Fruit fly (Drosophila melanogaster): Measurements from ENCODE around the gene Clp.

Gene Clp

DNA sequence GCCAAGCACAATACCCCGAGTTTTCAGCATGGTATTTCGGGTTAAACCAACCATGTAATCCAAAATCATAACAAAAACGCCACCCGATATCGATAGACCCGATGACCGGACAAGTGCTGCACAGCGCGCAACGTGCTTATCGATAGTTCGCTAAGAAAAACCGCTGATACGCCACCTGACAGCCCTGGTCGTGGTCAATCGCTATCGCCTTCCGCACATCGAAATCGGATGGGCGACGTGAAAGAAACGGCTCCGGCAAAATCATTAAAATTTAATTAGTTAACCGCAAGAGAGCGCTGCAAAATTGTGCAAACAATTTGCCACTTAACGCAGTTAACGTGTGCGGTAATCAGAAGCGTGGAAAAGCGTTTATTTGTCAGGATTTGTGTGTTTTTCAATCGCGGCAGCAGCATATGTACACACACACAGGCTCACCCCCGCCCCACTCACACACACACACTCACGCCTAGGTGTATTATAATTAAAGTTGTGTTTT is 6.1 kb downstream of the Clp start, which contains the start of the genes CG3862 and dock (continued):
- peak; percentile 68 for TF ChIP-seq nom (GFP tag; optimal IDR thresholded peaks at IDR 0.05)
- TF ChIP-seq sim (GFP tag; IDR thresholded peaks at IDR 0.05), result no peak
- no peak for TF ChIP-seq ro (GFP tag; IDR thresholded peaks at IDR 0.05)
- no peak for TF ChIP-seq CG14667 (GFP tag; IDR thresholded peaks at IDR 0.05)
- peak; percentile 11; the same call in 1 of the 4 replicates for TF ChIP-seq Gug (GFP tag; IDR thresholded peaks at IDR 0.05)
- TF ChIP-seq CG7372 (GFP tag; IDR thresholded peaks at IDR 0.05), result no peak
- TF ChIP-seq rib (GFP tag; IDR thresholded peaks at IDR 0.05), result peak; percentile 39; the same call in 1 of the 2 replicates
- TF ChIP-seq phol (tag; optimal IDR thresholded peaks at IDR 0.05), result peak; percentile 42
- TF ChIP-seq Deaf1 (tag; optimal IDR thresholded peaks at IDR 0.05), result peak; percentile 13
- peak; percentile 28 for TF ChIP-seq CG9817 (tag; optimal IDR thresholded peaks at IDR 0.05)
- peak; percentile 51; the same call in 2 of the 3 replicates for TF ChIP-seq CG17361 (GFP tag; IDR thresholded peaks at IDR 0.05)
- TF ChIP-seq CG10543 (GFP tag; optimal IDR thresholded peaks at IDR 0.05), result peak; percentile 66
- TF ChIP-seq CG7987 (GFP tag; optimal IDR thresholded peaks at IDR 0.05), result peak; percentile 71
- TF ChIP-seq Hsf (GFP tag; optimal IDR thresholded peaks at IDR 0.05), result peak; percentile 51
- TF ChIP-seq zen2 (GFP tag; IDR thresholded peaks at IDR 0.05; ENCODE audit: partially characterized antibody), result peak; percentile 97
- TF ChIP-seq NFAT (GFP tag; IDR thresholded peaks at IDR 0.05), result peak; percentile 79; the same call in 1 of the 2 replicates
- peak; percentile 39 for TF ChIP-seq pnt (GFP tag; optimal IDR thresholded peaks at IDR 0.05)
- peak; percentile 40 for TF ChIP-seq CG4854 (GFP tag; optimal IDR thresholded peaks at IDR 0.05)
- TF ChIP-seq Hr51 (GFP tag; optimal IDR thresholded peaks at IDR 0.05), result peak; percentile 8 to 27
- TF ChIP-seq CG14965 (GFP tag; optimal IDR thresholded peaks at IDR 0.05; ENCODE audit: borderline replicate concordance), result no peak
- no peak for TF ChIP-seq CG7357 (GFP tag; IDR thresholded peaks at IDR 0.05)
- peak; percentile 97 for TF ChIP-seq ato (GFP tag; IDR thresholded peaks at IDR 0.05; ENCODE audit: partially characterized antibody)
- TF ChIP-seq Mad (GFP tag; optimal IDR thresholded peaks at IDR 0.05), result no peak
- no peak for TF ChIP-seq CG4404 (GFP tag; IDR thresholded peaks at IDR 0.05)
- TF ChIP-seq ttk (GFP tag; IDR thresholded peaks at IDR 0.05), result no peak
- TF ChIP-seq Lpt (GFP tag; optimal IDR thresholded peaks at IDR 0.05), result no peak
- TF ChIP-seq CG4617 (GFP tag; optimal IDR thresholded peaks at IDR 0.05; ENCODE audit: borderline replicate concordance), result peak; percentile 90
- peak; percentile 67 for TF ChIP-seq BtbVII (GFP tag; optimal IDR thresholded peaks at IDR 0.05)
- TF ChIP-seq Ets65A (GFP tag), result peak; percentile 83
- TF ChIP-seq CG17912 (GFP tag; optimal IDR thresholded peaks at IDR 0.05), result peak; percentile 70
- TF ChIP-seq CG5245 (GFP tag; optimal IDR thresholded peaks at IDR 0.05), result peak; percentile 41
- no peak for TF ChIP-seq trh (GFP tag; optimal IDR thresholded peaks at IDR 0.05)
- TF ChIP-seq CG10366 (GFP tag; IDR thresholded peaks at IDR 0.05), result no peak
- TF ChIP-seq dysf (GFP tag; IDR thresholded peaks at IDR 0.05), result no peak
- peak; percentile 56; the same call in 1 of the 2 replicates for TF ChIP-seq CG11247 (GFP tag; IDR thresholded peaks at IDR 0.05)
- TF ChIP-seq Ssrp (tag; optimal IDR thresholded peaks at IDR 0.05), result no peak
- peak; percentile 46 for TF ChIP-seq kay (GFP tag; optimal IDR thresholded peaks at IDR 0.05)
- no peak for TF ChIP-seq esg (GFP tag; conservative IDR thresholded peaks at IDR 0.05)
- TF ChIP-seq Hr78 (GFP tag; optimal IDR thresholded peaks at IDR 0.05), result peak in 1 of 2 experiments; percentile 20
- TF ChIP-seq sima (GFP tag; optimal IDR thresholded peaks at IDR 0.05), result no peak
- peak; percentile 38 for TF ChIP-seq CG2202 (tag; optimal IDR thresholded peaks at IDR 0.05)
- peak; percentile 77 for TF ChIP-seq E2f2 (GFP tag; IDR thresholded peaks at IDR 0.05)
- peak; percentile 28; the same call in 1 of the 2 replicates for TF ChIP-seq lmd (GFP tag; IDR thresholded peaks at IDR 0.05)
- TF ChIP-seq unpg (GFP tag; optimal IDR thresholded peaks at IDR 0.05), result peak; percentile 33
- no peak for TF ChIP-seq Dip2 (GFP tag; IDR thresholded peaks at IDR 0.05)
- TF ChIP-seq Awh (GFP tag; IDR thresholded peaks at IDR 0.05), result no peak
- TF ChIP-seq CG13624 (GFP tag; optimal IDR thresholded peaks at IDR 0.05), result peak; percentile 76
- TF ChIP-seq CG17328 (GFP tag; IDR thresholded peaks at IDR 0.05), result 0 out of 2 replicates have a peak, but pooled peaks have one; percentile 4
- peak; percentile 70 for TF ChIP-seq CG14710 (tag; optimal IDR thresholded peaks at IDR 0.05)
- peak; percentile 76 for TF ChIP-seq Myb (GFP tag; optimal IDR thresholded peaks at IDR 0.05)
- peak; percentile 11 for TF ChIP-seq Hr3 (GFP tag; optimal IDR thresholded peaks at IDR 0.05)
